Worm (Caenorhabditis elegans) whole organism, L1 larva: Measurements from ENCODE around the gene C34B4.4.
A peak's percentile ranks its signal among the peaks of the same experiment; 100 is the strongest.
"Not testable (repeated sequence)": the region's sequence is repeated elsewhere in the genome, so short reads cannot be mapped to it uniquely, and the experiment has no call there.

Experiments used
- C16A3.4 ChIP-seq: fragments of 150-350 bp; optimal IDR thresholded peaks from 2 replicates; lab custom pipeline; 2014; ENCODE audit warnings: missing biosample characterization, missing genetic modification characterization
- F16B12.6 ChIP-seq: fragments of 150-350 bp; optimal IDR thresholded peaks from 2 replicates; lab custom pipeline; 2014; ENCODE audit warnings: missing biosample characterization, missing genetic modification characterization
- aha-1 ChIP-seq: fragments of 150-350 bp; optimal IDR thresholded peaks from 2 replicates; lab custom pipeline; 2014; ENCODE audit warnings: missing biosample characterization, missing genetic modification characterization
- ama-1 ChIP-seq: fragments of 150-350 bp; optimal IDR thresholded peaks from 2 replicates; lab custom pipeline; 2014
- blmp-1 ChIP-seq: fragments of 150-350 bp; optimal IDR thresholded peaks from 2 replicates; lab custom pipeline; 2014; ENCODE audit warnings: missing biosample characterization, missing genetic modification characterization
- ceh-90 ChIP-seq: sonication (generic microtip); optimal IDR thresholded peaks from 2 replicates; lab custom pipeline; 2016; ENCODE audit warnings: missing genetic modification characterization, missing compliant biosample characterization
- dpl-1 ChIP-seq, 3 experiments: fragments of 150-350 bp in 2 of 3; sonication (generic microtip) in 1 of 3; optimal IDR thresholded peaks; 2 replicates each; lab custom pipeline; 2014 to 2017; ENCODE audit warnings: missing biosample characterization in 3 of 3, missing genetic modification characterization in 3 of 3, missing genetic modification reagents in 3 of 3
- efl-1 ChIP-seq, 4 experiments: fragments of 150-350 bp; optimal IDR thresholded peaks in 3 of 4; peaks in 1 of 4; 1 replicate in 1 of 4; 2 replicates in 3 of 4; lab custom pipeline; 2014; ENCODE audit warnings: missing biosample characterization in 2 of 4, missing genetic modification characterization in 2 of 4, missing genetic modification reagents in 2 of 4
- efl-3 ChIP-seq: fragments of 200-800 bp; sonication (Bioruptor generic); optimal IDR thresholded peaks from 2 replicates; lab custom pipeline; 2018; ENCODE audit warnings: mild to moderate bottlenecking, missing genetic modification characterization, missing compliant biosample characterization
- egl-13 ChIP-seq: sonication (generic microtip); optimal IDR thresholded peaks from 2 replicates; lab custom pipeline; 2016; ENCODE audit warnings: missing genotype, missing genetic modification reagents, missing genetic modification characterization, missing compliant biosample characterization
- egl-27 ChIP-seq, 2 experiments: fragments of 150-350 bp in 1 of 2; sonication (generic microtip); optimal IDR thresholded peaks; 3 replicates each; lab custom pipeline; 2017 to 2018; ENCODE audit warnings: missing biosample characterization in 2 of 2, missing genetic modification characterization in 2 of 2, missing genetic modification reagents in 2 of 2
- elt-2 ChIP-seq: sonication (generic microtip); optimal IDR thresholded peaks from 2 replicates; lab custom pipeline; 2016; ENCODE audit warnings: missing genetic modification characterization, mild to moderate bottlenecking, inconsistent platforms, missing compliant biosample characterization, missing genetic modification reagents
- fkh-4 ChIP-seq: sonication (generic microtip); optimal IDR thresholded peaks from 2 replicates; lab custom pipeline; 2016; ENCODE audit warnings: missing compliant biosample characterization, missing genetic modification characterization, borderline replicate concordance
- grh-1 ChIP-seq: fragments of 200-800 bp; sonication (Bioruptor generic); IDR thresholded peaks from 2 replicates; pipeline ENCODE4 v1.3.6; 2022; ENCODE audit warnings: missing genetic modification reagents, missing genetic modification characterization, missing compliant biosample characterization
- hpl-2 ChIP-seq: fragments of 150-350 bp; optimal IDR thresholded peaks from 2 replicates; lab custom pipeline; 2014; ENCODE audit warnings: missing biosample characterization, missing genetic modification reagents, missing genetic modification characterization
- irx-1 ChIP-seq: sonication (generic microtip); optimal IDR thresholded peaks from 2 replicates; lab custom pipeline; 2016; ENCODE audit warnings: missing genetic modification characterization, missing compliant biosample characterization
- lin-14 ChIP-seq: fragments of 200-800 bp; sonication (Bioruptor generic); optimal IDR thresholded peaks from 2 replicates; lab custom pipeline; 2018; ENCODE audit warnings: mild to moderate bottlenecking, missing genetic modification characterization, moderate library complexity, missing compliant biosample characterization
- lin-15B ChIP-seq: fragments of 150-350 bp; sonication (generic microtip); optimal IDR thresholded peaks from 3 replicates; lab custom pipeline; 2014; ENCODE audit warnings: missing biosample characterization, missing genetic modification characterization
- lsy-2 ChIP-seq, 2 experiments: fragments of 150-350 bp; optimal IDR thresholded peaks; 2 replicates each; lab custom pipeline; 2014; ENCODE audit warnings: missing biosample characterization in 2 of 2, missing genetic modification characterization in 2 of 2
- nhr-19 ChIP-seq: fragments of 200-800 bp; sonication (Bioruptor generic); conservative IDR thresholded peaks from 2 replicates; pipeline ENCODE4 v1.3.6; 2022; ENCODE audit warnings: missing genetic modification characterization, missing compliant biosample characterization
- nhr-237 ChIP-seq: fragments of 150-350 bp; optimal IDR thresholded peaks from 2 replicates; lab custom pipeline; 2014; ENCODE audit warnings: missing biosample characterization, missing genetic modification characterization
- nhr-71 ChIP-seq: sonication (generic microtip); optimal IDR thresholded peaks from 2 replicates; lab custom pipeline; 2016; ENCODE audit warnings: mild to moderate bottlenecking, missing genetic modification characterization, moderate library complexity, missing compliant biosample characterization
- nhr-85 ChIP-seq: sonication (generic microtip); peaks from one replicate; lab custom pipeline; 2016; ENCODE audit warnings: missing genetic modification characterization, inconsistent platforms, missing compliant biosample characterization
- pqm-1 ChIP-seq: sonication (generic microtip); optimal IDR thresholded peaks from 3 replicates; lab custom pipeline; 2017; ENCODE audit warnings: missing biosample characterization, missing genetic modification characterization
- rnt-1 ChIP-seq: sonication (generic microtip); optimal IDR thresholded peaks from 2 replicates; lab custom pipeline; 2016; ENCODE audit warnings: mild to moderate bottlenecking, missing genetic modification characterization, moderate library complexity, missing compliant biosample characterization
- skn-1 ChIP-seq: fragments of 150-350 bp; optimal IDR thresholded peaks from 2 replicates; lab custom pipeline; 2014; ENCODE audit warnings: missing biosample characterization, missing genetic modification characterization
- snu-23 ChIP-seq: sonication (generic microtip); optimal IDR thresholded peaks from 2 replicates; lab custom pipeline; 2016; ENCODE audit warnings: missing genetic modification characterization, missing compliant biosample characterization
- sox-4 ChIP-seq: sonication (generic microtip); optimal IDR thresholded peaks from 2 replicates; lab custom pipeline; 2016; ENCODE audit warnings: missing genetic modification characterization, missing compliant biosample characterization
- swsn-7 ChIP-seq: sonication (generic microtip); optimal IDR thresholded peaks from 2 replicates; lab custom pipeline; 2016; ENCODE audit warnings: missing genetic modification characterization, missing compliant biosample characterization
- unc-30 ChIP-seq: sonication (generic microtip); optimal IDR thresholded peaks from 2 replicates; lab custom pipeline; 2017; ENCODE audit warnings: missing biosample characterization, missing genetic modification characterization
- unc-62 ChIP-seq: fragments of 150-350 bp; optimal IDR thresholded peaks from 2 replicates; lab custom pipeline; 2014; ENCODE audit warnings: missing biosample characterization, missing genetic modification reagents, missing genetic modification characterization
- xbp-1 ChIP-seq: sonication (generic microtip); optimal IDR thresholded peaks from 2 replicates; lab custom pipeline; 2016; ENCODE audit warnings: missing genetic modification characterization, missing compliant biosample characterization
- ztf-4 ChIP-seq: fragments of 150-350 bp; optimal IDR thresholded peaks from 2 replicates; lab custom pipeline; 2014; ENCODE audit warnings: missing biosample characterization, missing genetic modification characterization

Gene C34B4.4

ce11 chrV:13130439-13130840 is 40.2 kb downstream of the C34B4.4 start (continued):
- TF ChIP-seq elt-2 (peak; percentile 84), grh-1 (GFP tag; lab: Robert Waterston, UW) (no peak), lin-14 (GFP tag; lab: Kevin White, UChicago) (peak; percentile 88), irx-1 (peak; percentile 50), unc-62 (no peak), xbp-1 (tag; lab: Kevin White, UChicago) (peak; percentile 36), nhr-237 (no peak), nhr-19 (GFP tag; lab: Robert Waterston, UW) (peak; percentile 52), egl-27 (tag; optimal IDR thresholded peaks at IDR 0.05; lab: Kevin White, UChicago) (peak in 1 of 2 experiments; percentile 28), ztf-4 (tag; lab: Kevin White, UChicago) (peak; percentile 37), egl-13 (tag; lab: Kevin White, UChicago) (peak; percentile 57), snu-23 (GFP tag; lab: Kevin White, UChicago) (peak; percentile 48), efl-1 (optimal IDR thresholded peaks at IDR 0.05; lab: Kevin White, UChicago) (peak; percentile 27 to 40), efl-1 (GFP tag; optimal IDR thresholded peaks at IDR 0.05 in 1 of 2; lab: Kevin White, UChicago) (no peak), swsn-7 (tag; lab: Kevin White, UChicago) (peak; percentile 57), nhr-85 (tag; lab: Kevin White, UChicago) (no peak), ama-1 (lab: Kevin White, UChicago) (peak; percentile 33)

DNA sequence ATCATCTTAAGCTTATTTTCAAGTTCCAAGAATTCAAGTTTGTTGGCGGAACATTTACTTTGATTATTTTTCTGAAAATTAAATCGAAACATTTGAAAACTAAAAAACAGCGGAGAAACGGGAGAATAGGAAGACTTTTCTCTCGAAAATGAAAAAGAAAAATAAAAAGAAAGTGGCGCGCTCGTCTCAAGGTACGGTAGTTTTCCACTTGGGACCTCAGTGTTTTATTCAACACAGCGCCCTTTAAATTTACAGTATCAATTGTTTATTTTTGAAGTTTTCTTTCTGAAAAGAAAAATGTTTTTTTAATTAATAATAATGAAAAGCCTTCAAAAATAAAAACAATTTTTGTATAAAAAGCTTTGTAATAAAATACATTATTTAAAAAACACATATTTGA is 41.3 kb downstream of the C34B4.4 start:
- TF ChIP-seq blmp-1 (peak; percentile 39), hpl-2 (GFP tag; lab: Kevin White, UChicago) (no peak), pqm-1 (tag; lab: Kevin White, UChicago) (no peak), lsy-2 (tag; optimal IDR thresholded peaks at IDR 0.05; lab: Kevin White, UChicago) (peak in 1 of 2 experiments; percentile 51), ceh-90 (tag; lab: Kevin White, UChicago) (no peak), dpl-1 (GFP tag; optimal IDR thresholded peaks at IDR 0.05; lab: Kevin White, UChicago) (no peak), ama-1 (lab: Kevin White, UChicago) (no peak), F16B12.6 (tag; lab: Kevin White, UChicago) (no peak)
- TF ChIP-seq, all 84 proteins: peak for 2

DNA sequence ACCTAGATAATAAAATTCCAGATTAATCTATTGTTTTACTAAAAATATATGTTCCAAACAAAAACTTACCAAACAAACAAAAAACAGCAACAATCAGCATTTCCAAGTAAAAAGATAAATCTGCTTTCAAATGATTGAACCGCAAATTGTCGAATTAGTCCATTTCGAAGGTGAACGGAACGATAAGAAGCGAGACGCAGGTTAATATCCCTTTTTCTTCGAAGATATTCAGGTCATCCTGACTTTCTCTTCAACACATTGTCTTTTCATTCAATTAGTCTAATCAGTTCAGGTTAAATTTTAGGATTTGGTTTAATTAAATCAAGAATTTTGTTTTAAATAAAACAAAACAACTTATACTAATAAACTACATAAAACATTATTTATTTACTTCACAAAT is 43.2 kb downstream of the C34B4.4 start, which contains the start of gene B0365.9:
B0365.9 (minus strand) TSS at position 186 of the 400 bp plus-strand sequence.
- TF ChIP-seq efl-1 (optimal IDR thresholded peaks at IDR 0.05; lab: Kevin White, UChicago) (no peak), efl-1 (GFP tag; optimal IDR thresholded peaks at IDR 0.05 in 1 of 2; lab: Kevin White, UChicago) (peak in 1 of 2 experiments; percentile 1), efl-3 (GFP tag; lab: Kevin White, UChicago) (no peak), sox-4 (tag; lab: Kevin White, UChicago) (no peak), blmp-1 (peak; percentile 94)

DNA sequence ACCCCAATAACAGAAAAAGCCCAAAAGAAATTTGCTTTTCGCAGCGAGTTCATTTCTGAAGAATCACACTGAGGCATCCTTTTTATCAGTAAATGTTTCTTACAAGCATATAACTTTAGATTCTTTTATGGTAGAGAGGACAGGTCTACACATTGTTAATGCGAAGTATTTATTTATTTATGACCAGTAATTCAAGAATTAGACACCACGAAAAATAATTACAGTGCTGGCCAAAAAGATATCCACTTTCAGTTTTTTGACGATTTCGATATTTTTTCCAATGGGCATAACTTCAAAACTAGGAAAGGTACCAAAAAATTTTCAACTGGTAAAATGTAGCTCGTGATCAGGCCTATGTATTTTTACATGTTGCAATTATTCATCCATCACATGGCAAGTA is 44.6 kb downstream of the C34B4.4 start, which contains the start of gene clec-225:
clec-225 (minus strand) TSS at position 101 of the 400 bp plus-strand sequence.
- not testable (repeated sequence) for TF ChIP-seq C16A3.4, fkh-4, rnt-1 (tag; lab: Kevin White, UChicago)

DNA sequence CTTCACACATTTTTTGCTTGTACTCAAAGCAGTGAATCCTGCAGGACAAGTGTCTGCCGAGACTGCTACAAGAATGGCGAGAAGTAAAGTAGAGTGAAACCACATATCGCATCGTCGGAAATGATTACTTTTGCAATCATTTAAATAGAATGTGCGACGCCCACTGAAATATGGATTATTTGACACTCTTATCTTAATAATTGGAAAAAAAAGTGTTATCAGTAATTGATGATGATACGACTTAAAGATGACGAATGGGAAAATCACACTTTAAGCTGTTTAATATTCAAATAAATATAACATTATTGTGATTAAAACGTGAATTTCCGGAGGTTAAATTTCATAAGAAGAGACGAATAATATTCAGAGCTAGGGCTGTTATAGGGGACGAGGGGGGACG is 47.8 kb downstream of the C34B4.4 start, which contains the start of gene clec-41:
clec-41 (minus strand) TSS at position 147 of the 400 bp plus-strand sequence.
- TF ChIP-seq skn-1 (tag; lab: Kevin White, UChicago) (no peak), pqm-1 (tag; lab: Kevin White, UChicago) (peak; percentile 44), elt-2 (peak; percentile 90)

DNA sequence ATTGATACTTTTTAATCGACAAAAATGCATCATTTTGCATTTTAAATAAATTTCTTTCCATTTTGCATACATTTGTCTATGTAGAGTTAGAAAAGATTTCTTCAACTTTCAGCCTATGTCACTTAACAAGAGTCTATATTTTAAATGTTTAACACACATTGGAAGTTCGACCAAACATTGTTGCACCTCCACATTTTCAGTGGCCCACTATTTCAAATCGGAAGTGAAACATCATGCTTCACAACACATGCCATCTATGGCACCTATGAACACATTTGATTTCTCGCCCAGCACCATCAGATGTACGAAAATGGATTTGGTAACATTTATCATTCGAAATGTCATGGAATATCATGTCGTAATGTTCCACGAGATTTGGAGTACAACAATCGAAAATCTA is 48.5 kb downstream of the C34B4.4 start, which contains the start of gene dhc-3:
dhc-3 (plus strand) TSS at position 301 of the 400 bp plus-strand sequence.
- TF ChIP-seq egl-13 (tag; lab: Kevin White, UChicago) = no peak
- TF ChIP-seq C16A3.4 (tag; lab: Kevin White, UChicago) = no peak
- TF ChIP-seq lin-15B = no peak
- TF ChIP-seq unc-30 = no peak
- TF ChIP-seq nhr-71 (tag; lab: Kevin White, UChicago) = no peak
- no peak for TF ChIP-seq sox-4 (tag; lab: Kevin White, UChicago)
- no peak for TF ChIP-seq ama-1 (lab: Kevin White, UChicago)
- TF ChIP-seq aha-1 (tag; lab: Kevin White, UChicago) = no peak
- no peak for TF ChIP-seq ceh-90 (tag; lab: Kevin White, UChicago)
- TF ChIP-seq irx-1 = no peak
- no peak for TF ChIP-seq lsy-2 (tag; optimal IDR thresholded peaks at IDR 0.05; lab: Kevin White, UChicago)
